Worm (Caenorhabditis elegans) whole organism, L2 larva: ENCODE measurements around the gene C13G5.2.

ENCODE experiments used
- R02D3.7 ChIP-seq: fragments of 150-350 bp; optimal IDR thresholded peaks from 2 replicates; lab custom pipeline; 2014; ENCODE audit warnings: missing biosample characterization, missing genetic modification characterization
- blmp-1 ChIP-seq: sonication (generic microtip); optimal IDR thresholded peaks from 2 replicates; lab custom pipeline; 2017; ENCODE audit warnings: missing genetic modification characterization, mild to moderate bottlenecking, missing compliant biosample characterization, antibody characterized with exemption, moderate library complexity; ENCODE audit not compliant: insufficient read depth
- lin-39 ChIP-seq: fragments of 150-350 bp; optimal IDR thresholded peaks from 2 replicates; lab custom pipeline; 2014; ENCODE audit warnings: missing biosample characterization, missing genetic modification reagents, missing genetic modification characterization
- nhr-11 ChIP-seq: fragments of 150-350 bp; optimal IDR thresholded peaks from 2 replicates; lab custom pipeline; 2014; ENCODE audit warnings: missing biosample characterization, missing genetic modification characterization
- nhr-6 ChIP-seq: fragments of 150-350 bp; optimal IDR thresholded peaks from 2 replicates; lab custom pipeline; 2014; ENCODE audit warnings: missing biosample characterization, missing genetic modification characterization
- nhr-77 ChIP-seq: fragments of 150-350 bp; optimal IDR thresholded peaks from 2 replicates; lab custom pipeline; 2014; ENCODE audit warnings: missing biosample characterization, missing genetic modification characterization
- skn-1 ChIP-seq: sonication (generic microtip); optimal IDR thresholded peaks from 2 replicates; lab custom pipeline; 2017; ENCODE audit warnings: missing biosample characterization, missing genetic modification characterization
- sma-3 ChIP-seq: sonication (generic microtip); optimal IDR thresholded peaks from 2 replicates; lab custom pipeline; 2016; ENCODE audit warnings: missing genetic modification reagents, missing genetic modification characterization, missing compliant biosample characterization
- snpc-4 ChIP-seq: fragments of 150-350 bp; optimal IDR thresholded peaks from 2 replicates; lab custom pipeline; 2014; ENCODE audit warnings: missing biosample characterization, missing genetic modification characterization
- unc-39 ChIP-seq: fragments of 150-350 bp; optimal IDR thresholded peaks from 2 replicates; lab custom pipeline; 2014; ENCODE audit warnings: missing biosample characterization, missing genetic modification characterization
- unc-62 ChIP-seq: fragments of 150-350 bp; optimal IDR thresholded peaks from 2 replicates; lab custom pipeline; 2014; ENCODE audit warnings: missing biosample characterization, missing genetic modification reagents, missing genetic modification characterization
- zag-1 ChIP-seq: fragments of 150-350 bp; optimal IDR thresholded peaks from 2 replicates; lab custom pipeline; 2014; ENCODE audit warnings: missing biosample characterization, missing genetic modification characterization
- ztf-1 ChIP-seq: fragments of 200-800 bp; sonication (Bioruptor generic); conservative IDR thresholded peaks from 2 replicates; pipeline ENCODE4 v1.3.6; 2022; ENCODE audit warnings: missing genetic modification characterization, missing compliant biosample characterization

DNA sequence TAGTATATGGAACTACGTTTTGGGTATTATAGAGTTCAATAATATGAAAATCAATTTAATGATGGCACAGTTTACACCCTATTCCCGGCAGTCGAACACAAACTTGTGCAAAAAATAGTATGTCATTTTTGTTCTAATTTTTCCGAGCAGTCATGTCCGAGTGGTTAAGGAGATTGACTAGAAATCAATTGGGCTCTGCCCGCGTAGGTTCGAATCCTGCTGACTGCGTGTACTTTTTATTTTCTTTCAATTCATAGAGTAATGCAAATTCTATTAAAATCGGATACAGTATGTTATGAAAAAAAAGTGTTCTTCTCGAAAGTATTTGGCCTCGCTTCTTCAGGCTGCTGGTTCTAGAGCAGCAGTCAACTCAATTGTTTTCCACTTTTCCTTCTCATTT, 27.8 kb upstream of the C13G5.2 start:
- TF ChIP-seq snpc-4 (tag; lab: Kevin White, UChicago) (no peak), unc-39 (no peak), nhr-77 (tag; lab: Kevin White, UChicago) (no peak), nhr-11 (tag; lab: Kevin White, UChicago) (no peak), zag-1 (tag; lab: Kevin White, UChicago) (no peak), ztf-1 (GFP tag; lab: Robert Waterston, UW) (no peak), nhr-6 (tag; lab: Kevin White, UChicago) (no peak), lin-39 (tag; lab: Kevin White, UChicago) (no peak), R02D3.7 (tag; lab: Kevin White, UChicago) (no peak), unc-62 (no peak), skn-1 (tag; lab: Kevin White, UChicago) (no peak), sma-3 (GFP tag; lab: Kevin White, UChicago) (no peak), blmp-1 (tag; lab: Kevin White, UChicago) (no peak)
